Worm (Caenorhabditis elegans) whole organism, mixed stage, embryonic: ENCODE data around the gene C49C3.6.
A peak's percentile ranks its signal among the peaks of the same experiment; 100 is the strongest.

Experiments used
- M03D4.4 ChIP-seq: sonication (generic microtip); optimal IDR thresholded peaks from 2 replicates; lab custom pipeline; 2017; ENCODE audit warnings: mild to moderate bottlenecking, missing genetic modification characterization, missing compliant biosample characterization
- ceh-39 ChIP-seq: fragments of 150-350 bp; optimal IDR thresholded peaks from 2 replicates; lab custom pipeline; 2014; ENCODE audit warnings: missing biosample characterization, missing genetic modification characterization
- ceh-43 ChIP-seq: fragments of 200-800 bp; sonication (Bioruptor generic); optimal IDR thresholded peaks from 2 replicates; lab custom pipeline; 2018; ENCODE audit warnings: mild to moderate bottlenecking, missing genetic modification characterization, moderate library complexity, missing compliant biosample characterization
- ceh-83 ChIP-seq: fragments of 200-800 bp; sonication (Bioruptor generic); optimal IDR thresholded peaks from 2 replicates; lab custom pipeline; 2018; ENCODE audit warnings: mild to moderate bottlenecking, missing genetic modification characterization, missing compliant biosample characterization
- ces-1 ChIP-seq: fragments of 150-350 bp; optimal IDR thresholded peaks from 2 replicates; lab custom pipeline; 2014; ENCODE audit warnings: missing biosample characterization, missing genetic modification reagents, missing genetic modification characterization
- drap-1 ChIP-seq: fragments of 200-800 bp; sonication (Bioruptor generic); optimal IDR thresholded peaks from 3 replicates; lab custom pipeline; 2018; ENCODE audit warnings: mild to moderate bottlenecking, missing genetic modification characterization, missing compliant biosample characterization
- elt-3 ChIP-seq: fragments of 150-350 bp; optimal IDR thresholded peaks from 2 replicates; lab custom pipeline; 2014; ENCODE audit warnings: missing biosample characterization, missing genetic modification characterization
- flh-1 ChIP-seq: fragments of 200-800 bp; sonication (Bioruptor generic); optimal IDR thresholded peaks from 2 replicates; lab custom pipeline; 2018; ENCODE audit warnings: mild to moderate bottlenecking, missing genetic modification characterization, moderate library complexity, missing compliant biosample characterization
- lin-32 ChIP-seq: fragments of 200-800 bp; sonication (Bioruptor generic); optimal IDR thresholded peaks from 2 replicates; lab custom pipeline; 2018; ENCODE audit warnings: mild to moderate bottlenecking, missing genetic modification characterization, missing compliant biosample characterization
- lsy-2 ChIP-seq: fragments of 150-350 bp; optimal IDR thresholded peaks from 2 replicates; lab custom pipeline; 2014; ENCODE audit warnings: missing biosample characterization, missing genetic modification characterization
- mab-5 ChIP-seq: fragments of 150-350 bp; optimal IDR thresholded peaks from 2 replicates; lab custom pipeline; 2014; ENCODE audit warnings: missing biosample characterization, missing genetic modification characterization
- mep-1 ChIP-seq: fragments of 150-350 bp; optimal IDR thresholded peaks from 2 replicates; lab custom pipeline; 2017; ENCODE audit warnings: missing biosample characterization, missing genetic modification reagents, missing genetic modification characterization, inconsistent platforms
- mls-2 ChIP-seq: sonication (generic microtip); optimal IDR thresholded peaks from 2 replicates; lab custom pipeline; 2016; ENCODE audit warnings: mild to moderate bottlenecking, missing genetic modification characterization, moderate library complexity, missing compliant biosample characterization
- nhr-2 ChIP-seq: fragments of 150-350 bp; optimal IDR thresholded peaks from 2 replicates; lab custom pipeline; 2014; ENCODE audit warnings: missing biosample characterization, missing genetic modification characterization
- nhr-237 ChIP-seq: fragments of 150-350 bp; optimal IDR thresholded peaks from 2 replicates; lab custom pipeline; 2014; ENCODE audit warnings: missing biosample characterization, missing genetic modification characterization
- nhr-28 ChIP-seq: fragments of 150-350 bp; optimal IDR thresholded peaks from 2 replicates; lab custom pipeline; 2014; ENCODE audit warnings: missing biosample characterization, missing genetic modification characterization
- nhr-76 ChIP-seq: sonication (generic microtip); optimal IDR thresholded peaks from 2 replicates; lab custom pipeline; 2017; ENCODE audit warnings: missing biosample characterization, missing genetic modification characterization
- pha-4 ChIP-seq: fragments of 150-350 bp; optimal IDR thresholded peaks from 2 replicates; lab custom pipeline; 2018; ENCODE audit warnings: missing biosample characterization, missing genetic modification reagents, missing genetic modification characterization
- sem-2 ChIP-seq: fragments of 200-800 bp; sonication (Bioruptor generic); optimal IDR thresholded peaks from 2 replicates; lab custom pipeline; 2018; ENCODE audit warnings: mild to moderate bottlenecking, missing genetic modification characterization, missing compliant biosample characterization
- snpc-4 ChIP-seq: fragments of 150-350 bp; optimal IDR thresholded peaks from 2 replicates; lab custom pipeline; 2014; ENCODE audit warnings: missing biosample characterization, missing genetic modification characterization
- tbx-8 ChIP-seq: fragments of 200-800 bp; sonication (Bioruptor generic); optimal IDR thresholded peaks from 2 replicates; lab custom pipeline; 2018; ENCODE audit warnings: mild to moderate bottlenecking, missing genetic modification characterization, moderate library complexity, missing compliant biosample characterization
- unc-39 ChIP-seq: fragments of 150-350 bp; optimal IDR thresholded peaks from 2 replicates; lab custom pipeline; 2014; ENCODE audit warnings: missing biosample characterization, missing genetic modification characterization
- unc-62 ChIP-seq: fragments of 150-350 bp; optimal IDR thresholded peaks from 2 replicates; lab custom pipeline; 2014; ENCODE audit warnings: missing biosample characterization, missing genetic modification reagents, missing genetic modification characterization
- zip-8 ChIP-seq: fragments of 150-350 bp; optimal IDR thresholded peaks from 2 replicates; lab custom pipeline; 2014; ENCODE audit warnings: missing biosample characterization, missing genetic modification characterization

C49C3.6 gene

ce11 chrIV:17371469-17371868 lies 40.1 kb downstream of the C49C3.6 start, which contains the start of gene C30H6.5:
C30H6.5 (plus strand) TSS chrIV:17371769.
- TF ChIP-seq elt-3 (tag; lab: Kevin White, UChicago) (no peak), zip-8 (tag; lab: Kevin White, UChicago) (peak; percentile 7)

ce11 chrIV:17376127-17376526 lies 44.8 kb downstream of the C49C3.6 start, which contains the start of gene haf-1:
haf-1 (plus strand) TSS chrIV:17376427.
- no peak for TF ChIP-seq drap-1
- no peak for TF ChIP-seq mls-2 (tag; lab: Kevin White, UChicago)
- TF ChIP-seq nhr-2 (tag; lab: Kevin White, UChicago): no peak
- TF ChIP-seq ceh-43 (GFP tag; lab: Kevin White, UChicago): no peak
- TF ChIP-seq nhr-237: no peak
- no peak for TF ChIP-seq snpc-4 (tag; lab: Kevin White, UChicago)
- no peak for TF ChIP-seq unc-62 (GFP tag; lab: Kevin White, UChicago)
- TF ChIP-seq unc-39: no peak
- TF ChIP-seq mab-5 (tag; lab: Kevin White, UChicago): no peak

ce11 chrIV:17380061-17380680 lies 48.8 kb downstream of the C49C3.6 start, which contains the start of the genes C30H6.9 and dlat-2:
C30H6.9 (minus strand) TSS chrIV:17380170.
dlat-2 (plus strand) TSS chrIV:17380626.
- TF ChIP-seq lin-32 (GFP tag; lab: Kevin White, UChicago): no peak
- TF ChIP-seq lsy-2 (tag; lab: Kevin White, UChicago): peak; percentile 31
- TF ChIP-seq pha-4 (tag; lab: Kevin White, UChicago): peak; percentile 38
- peak; percentile 22 for TF ChIP-seq mep-1 (tag; lab: Kevin White, UChicago)
- no peak for TF ChIP-seq unc-62 (GFP tag; lab: Kevin White, UChicago)
- TF ChIP-seq nhr-76 (tag; lab: Kevin White, UChicago): no peak
- peak; percentile 41 for TF ChIP-seq ces-1 (GFP tag; lab: Kevin White, UChicago)
- no peak for TF ChIP-seq flh-1

ce11 chrIV:17382029-17382428 lies 50.7 kb downstream of the C49C3.6 start, which contains the start of gene C30H6.8:
C30H6.8 (plus strand) TSS chrIV:17382329.
- TF ChIP-seq M03D4.4 (tag; lab: Kevin White, UChicago) (no peak), unc-39 (no peak), ceh-43 (GFP tag; lab: Kevin White, UChicago) (no peak), nhr-28 (tag; lab: Kevin White, UChicago) (no peak), ceh-83 (GFP tag; lab: Kevin White, UChicago) (no peak), sem-2 (GFP tag; lab: Kevin White, UChicago) (no peak), unc-62 (GFP tag; lab: Kevin White, UChicago) (no peak), tbx-8 (GFP tag; lab: Kevin White, UChicago) (no peak), ceh-39 (no peak)
